Worm (Caenorhabditis elegans) whole organism, L1 larva: ENCODE measurements around the gene bcs-1.
A peak's percentile ranks its signal among the peaks of the same experiment; 100 is the strongest.

ENCODE experiments used
- ceh-8 ChIP-seq: fragments of 200-800 bp; sonication (Bioruptor generic); optimal IDR thresholded peaks from 2 replicates; lab custom pipeline; 2018; ENCODE audit warnings: mild to moderate bottlenecking, missing genetic modification characterization, moderate library complexity, missing compliant biosample characterization
- ceh-82 ChIP-seq, 3 experiments: fragments of 150-350 bp in 1 of 3; sonication (generic microtip) in 2 of 3; optimal IDR thresholded peaks; 2 replicates each; lab custom pipeline; 2014 to 2017; ENCODE audit warnings: missing biosample characterization in 3 of 3, missing genetic modification characterization in 3 of 3
- dpl-1 ChIP-seq, 3 experiments: fragments of 150-350 bp in 2 of 3; sonication (generic microtip) in 1 of 3; optimal IDR thresholded peaks; 2 replicates each; lab custom pipeline; 2014 to 2017; ENCODE audit warnings: missing biosample characterization in 3 of 3, missing genetic modification characterization in 3 of 3, missing genetic modification reagents in 3 of 3
- dsc-1 ChIP-seq: sonication (generic microtip); optimal IDR thresholded peaks from 2 replicates; lab custom pipeline; 2016; ENCODE audit warnings: mild to moderate bottlenecking, missing genetic modification characterization, missing compliant biosample characterization
- efl-1 ChIP-seq, 4 experiments: fragments of 150-350 bp; optimal IDR thresholded peaks in 3 of 4; peaks in 1 of 4; 1 replicate in 1 of 4; 2 replicates in 3 of 4; lab custom pipeline; 2014; ENCODE audit warnings: missing biosample characterization in 2 of 4, missing genetic modification characterization in 2 of 4, missing genetic modification reagents in 2 of 4
- efl-3 ChIP-seq: fragments of 200-800 bp; sonication (Bioruptor generic); optimal IDR thresholded peaks from 2 replicates; lab custom pipeline; 2018; ENCODE audit warnings: mild to moderate bottlenecking, missing genetic modification characterization, missing compliant biosample characterization
- egl-13 ChIP-seq: sonication (generic microtip); optimal IDR thresholded peaks from 2 replicates; lab custom pipeline; 2016; ENCODE audit warnings: missing genotype, missing genetic modification reagents, missing genetic modification characterization, missing compliant biosample characterization
- egl-27 ChIP-seq, 2 experiments: fragments of 150-350 bp in 1 of 2; sonication (generic microtip); optimal IDR thresholded peaks; 3 replicates each; lab custom pipeline; 2017 to 2018; ENCODE audit warnings: missing biosample characterization in 2 of 2, missing genetic modification characterization in 2 of 2, missing genetic modification reagents in 2 of 2
- elt-2 ChIP-seq: sonication (generic microtip); optimal IDR thresholded peaks from 2 replicates; lab custom pipeline; 2016; ENCODE audit warnings: missing genetic modification characterization, mild to moderate bottlenecking, inconsistent platforms, missing compliant biosample characterization, missing genetic modification reagents
- fkh-8 ChIP-seq: sonication (generic microtip); optimal IDR thresholded peaks from 2 replicates; lab custom pipeline; 2016; ENCODE audit warnings: mild to moderate bottlenecking, missing genetic modification characterization, missing compliant biosample characterization
- grh-1 ChIP-seq: fragments of 200-800 bp; sonication (Bioruptor generic); IDR thresholded peaks from 2 replicates; pipeline ENCODE4 v1.3.6; 2022; ENCODE audit warnings: missing genetic modification reagents, missing genetic modification characterization, missing compliant biosample characterization
- hlh-4 ChIP-seq: sonication (generic microtip); optimal IDR thresholded peaks from 2 replicates; lab custom pipeline; 2016; ENCODE audit warnings: mild to moderate bottlenecking, missing genetic modification characterization, missing compliant biosample characterization
- irx-1 ChIP-seq: sonication (generic microtip); optimal IDR thresholded peaks from 2 replicates; lab custom pipeline; 2016; ENCODE audit warnings: missing genetic modification characterization, missing compliant biosample characterization
- lin-13 ChIP-seq: fragments of 150-350 bp; optimal IDR thresholded peaks from 2 replicates; lab custom pipeline; 2014; ENCODE audit warnings: missing biosample characterization, missing genetic modification reagents, missing genetic modification characterization
- lin-15B ChIP-seq: fragments of 150-350 bp; sonication (generic microtip); optimal IDR thresholded peaks from 3 replicates; lab custom pipeline; 2014; ENCODE audit warnings: missing biosample characterization, missing genetic modification characterization
- lin-35 ChIP-seq, 2 experiments: fragments of 150-350 bp; optimal IDR thresholded peaks; 2 replicates each; lab custom pipeline; 2014; ENCODE audit warnings: missing biosample characterization in 2 of 2, missing genetic modification characterization in 2 of 2, missing genetic modification reagents in 2 of 2
- mdl-1 ChIP-seq, 2 experiments: fragments of 150-350 bp; optimal IDR thresholded peaks; 2 replicates each; lab custom pipeline; 2014 to 2017; ENCODE audit warnings: missing biosample characterization in 2 of 2, missing genetic modification characterization in 2 of 2, inconsistent platforms in 1 of 2
- nhr-12 ChIP-seq: sonication (generic microtip); optimal IDR thresholded peaks from 2 replicates; lab custom pipeline; 2017; ENCODE audit warnings: missing biosample characterization, missing genetic modification characterization
- nhr-47 ChIP-seq: sonication (generic microtip); optimal IDR thresholded peaks from 2 replicates; lab custom pipeline; 2016; ENCODE audit warnings: mild to moderate bottlenecking, missing genetic modification characterization, moderate library complexity, missing compliant biosample characterization
- nhr-71 ChIP-seq: sonication (generic microtip); optimal IDR thresholded peaks from 2 replicates; lab custom pipeline; 2016; ENCODE audit warnings: mild to moderate bottlenecking, missing genetic modification characterization, moderate library complexity, missing compliant biosample characterization
- nhr-76 ChIP-seq: sonication (generic microtip); optimal IDR thresholded peaks from 2 replicates; lab custom pipeline; 2017; ENCODE audit warnings: missing biosample characterization, missing genetic modification characterization
- nhr-84 ChIP-seq: sonication (generic microtip); optimal IDR thresholded peaks from 2 replicates; lab custom pipeline; 2017; ENCODE audit warnings: missing biosample characterization, missing genetic modification characterization
- nhr-90 ChIP-seq: sonication (generic microtip); optimal IDR thresholded peaks from 2 replicates; lab custom pipeline; 2016; ENCODE audit warnings: mild to moderate bottlenecking, missing genetic modification characterization, missing compliant biosample characterization; ENCODE audit not compliant: poor library complexity
- skn-1 ChIP-seq: fragments of 150-350 bp; optimal IDR thresholded peaks from 2 replicates; lab custom pipeline; 2014; ENCODE audit warnings: missing biosample characterization, missing genetic modification characterization
- snpc-4 ChIP-seq: fragments of 150-350 bp; optimal IDR thresholded peaks from 2 replicates; lab custom pipeline; 2014; ENCODE audit warnings: missing biosample characterization, missing genetic modification characterization
- sptf-1 ChIP-seq: fragments of 150-350 bp; optimal IDR thresholded peaks from 2 replicates; lab custom pipeline; 2014; ENCODE audit warnings: missing biosample characterization, missing genetic modification characterization
- sup-37 ChIP-seq: fragments of 200-800 bp; sonication (Bioruptor generic); optimal IDR thresholded peaks from 2 replicates; lab custom pipeline; 2018; ENCODE audit warnings: mild to moderate bottlenecking, missing genetic modification characterization, missing compliant biosample characterization
- unc-98 ChIP-seq: fragments of 200-800 bp; sonication (Bioruptor generic); IDR thresholded peaks from 2 replicates; pipeline ENCODE4 v1.3.6; 2022; ENCODE audit warnings: missing genetic modification characterization, missing compliant biosample characterization
- ztf-11 ChIP-seq, 2 experiments: sonication (generic microtip); optimal IDR thresholded peaks; 2 replicates each; lab custom pipeline; 2016 to 2017; ENCODE audit warnings: missing genetic modification characterization in 2 of 2, missing biosample characterization in 1 of 2, missing compliant biosample characterization in 1 of 2

bcs-1 gene

ce11 chrII:8610585-8610984 lies 39.7 kb downstream of the bcs-1 start:
- TF ChIP-seq nhr-71 (tag; lab: Kevin White, UChicago), result peak; percentile 15
- peak; percentile 15 for TF ChIP-seq nhr-47 (tag; lab: Kevin White, UChicago)
- no peak for TF ChIP-seq efl-3 (GFP tag; lab: Kevin White, UChicago)
- TF ChIP-seq ztf-11 (tag; optimal IDR thresholded peaks at IDR 0.05; lab: Kevin White, UChicago), result no peak
- no peak for TF ChIP-seq mdl-1 (tag; optimal IDR thresholded peaks at IDR 0.05; lab: Kevin White, UChicago)
- TF ChIP-seq lin-15B (tag; lab: Kevin White, UChicago), result no peak
- TF ChIP-seq skn-1 (tag; lab: Kevin White, UChicago), result no peak
- TF ChIP-seq lin-13 (GFP tag; lab: Kevin White, UChicago), result no peak
- peak; percentile 93 for TF ChIP-seq hlh-4 (tag; lab: Kevin White, UChicago)
- TF ChIP-seq snpc-4, result no peak
- TF ChIP-seq, all 84 proteins: peak for 3

- TF ChIP-seq sup-37 (no peak), lin-35 (GFP tag; optimal IDR thresholded peaks at IDR 0.05; lab: Kevin White, UChicago) (no peak), nhr-76 (no peak), nhr-47 (tag; lab: Kevin White, UChicago) (peak; percentile 0), nhr-90 (tag; lab: Kevin White, UChicago) (no peak), irx-1 (no peak), ceh-8 (peak; percentile 75), fkh-8 (tag; lab: Kevin White, UChicago) (peak; percentile 23), elt-2 (no peak), mdl-1 (tag; optimal IDR thresholded peaks at IDR 0.05; lab: Kevin White, UChicago) (no peak), unc-98 (GFP tag; lab: Robert Waterston, UW) (no peak), nhr-71 (tag; lab: Kevin White, UChicago) (peak; percentile 9), nhr-12 (tag; lab: Kevin White, UChicago) (no peak), grh-1 (GFP tag; lab: Robert Waterston, UW) (no peak), efl-3 (GFP tag; lab: Kevin White, UChicago) (no peak)
- TF ChIP-seq, all 84 proteins: peak for 4
These were observed 40.4 kb downstream of the bcs-1 start for ce11 chrII:8611330-8611729.

DNA sequence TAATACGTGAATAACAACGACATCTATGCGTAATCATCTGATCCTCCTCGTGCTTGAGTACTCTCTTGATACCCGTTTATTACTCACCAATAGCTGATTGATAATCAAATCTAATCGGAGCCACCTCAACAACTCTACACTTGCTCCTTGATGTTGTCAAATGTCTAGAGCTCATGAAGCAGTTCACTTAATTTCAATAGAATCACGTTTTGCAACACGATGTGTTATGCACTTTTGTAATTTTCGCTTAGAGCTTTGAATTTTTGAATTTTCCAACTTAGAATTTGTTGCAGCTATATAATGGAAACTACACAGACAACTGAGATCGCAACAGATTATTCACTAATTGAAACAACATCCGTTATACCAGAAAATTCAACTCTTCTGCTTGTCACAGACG lies 41.6 kb downstream of the bcs-1 start, which contains the start of gene T22C8.1:
TSS of gene T22C8.1 (plus strand) at position 301 of the 400 bp plus-strand sequence.
- TF ChIP-seq sptf-1, result no peak

- TF ChIP-seq egl-13 (tag; lab: Kevin White, UChicago) (no peak), grh-1 (GFP tag; lab: Robert Waterston, UW) (no peak), efl-1 (optimal IDR thresholded peaks at IDR 0.05; lab: Kevin White, UChicago) (no peak), efl-1 (GFP tag; optimal IDR thresholded peaks at IDR 0.05 in 1 of 2; lab: Kevin White, UChicago) (peak in 1 of 2 experiments; percentile 12)
- TF ChIP-seq, all 84 proteins: peak for 1
These were observed 45.3 kb downstream of the bcs-1 start for ce11 chrII:8616155-8616554.

DNA sequence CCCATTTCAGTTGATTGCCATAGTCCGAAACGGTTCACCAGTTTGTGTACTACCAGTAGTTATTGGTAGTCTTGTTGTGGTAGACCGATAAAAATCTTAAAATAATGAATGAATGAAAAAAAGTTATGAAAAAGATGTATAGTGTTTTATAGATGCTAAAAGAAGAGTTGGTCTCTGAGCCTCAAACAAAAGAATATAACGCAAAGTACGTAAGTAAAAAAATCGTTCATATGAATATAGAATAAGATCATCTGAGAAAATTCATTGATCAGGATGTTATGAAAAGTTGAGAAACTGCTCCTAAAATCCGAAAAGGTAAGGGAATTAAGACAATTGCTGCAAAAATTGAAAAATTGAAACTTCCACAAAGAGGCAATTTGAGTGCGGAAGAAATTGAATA lies 46.6 kb downstream of the bcs-1 start, which contains the start of gene chhy-1:
TSS of gene chhy-1 (minus strand) at position 101 of the 400 bp plus-strand sequence.
- TF ChIP-seq egl-27 (tag; optimal IDR thresholded peaks at IDR 0.05; lab: Kevin White, UChicago) (no peak), dsc-1 (tag; lab: Kevin White, UChicago) (no peak), ceh-82 (tag; optimal IDR thresholded peaks at IDR 0.05; lab: Kevin White, UChicago) (no peak)

- TF ChIP-seq nhr-84 (tag; lab: Kevin White, UChicago), result no peak
- peak in 1 of 3 experiments; percentile 4 for TF ChIP-seq dpl-1 (GFP tag; optimal IDR thresholded peaks at IDR 0.05; lab: Kevin White, UChicago)
These were observed 51.0 kb downstream of the bcs-1 start, which contains the start of gene T22C8.3 for ce11 chrII:8621883-8622282. TSS of gene T22C8.3 (minus strand) at chrII:8621983.
